Worm (Caenorhabditis elegans): Measurements from ENCODE around the gene ZK795.3.

The ZK795.3 gene

DNA sequence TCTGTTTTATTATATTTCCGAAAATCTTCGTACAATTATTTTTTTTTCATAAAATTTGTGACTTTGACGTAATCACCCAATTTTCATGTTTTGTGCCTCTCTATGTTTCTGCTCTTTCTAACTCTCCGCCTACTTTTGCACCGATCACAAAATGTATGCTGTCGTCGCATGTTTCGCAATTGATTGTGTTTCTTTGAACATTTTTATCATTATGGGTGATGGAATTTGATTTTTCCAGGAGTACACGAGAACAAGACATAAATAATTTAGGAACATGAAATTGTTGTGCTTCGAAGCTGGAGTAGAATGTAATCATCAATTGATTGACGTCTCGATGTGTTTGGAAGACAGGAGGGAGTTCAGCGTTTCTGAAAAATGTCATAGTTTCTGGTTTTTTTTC, 41.8 kb downstream of the ZK795.3 start (continued):
- TF ChIP-seq unc-62 (GFP tag; optimal IDR thresholded peaks at IDR 0.05 in 1 of 2) (peak in 1 of 2 experiments; percentile 32), unc-62 (tag; optimal IDR thresholded peaks at IDR 0.05) (no peak), lsy-2 (tag; optimal IDR thresholded peaks at IDR 0.05) (peak in 1 of 2 experiments; percentile 38)

DNA sequence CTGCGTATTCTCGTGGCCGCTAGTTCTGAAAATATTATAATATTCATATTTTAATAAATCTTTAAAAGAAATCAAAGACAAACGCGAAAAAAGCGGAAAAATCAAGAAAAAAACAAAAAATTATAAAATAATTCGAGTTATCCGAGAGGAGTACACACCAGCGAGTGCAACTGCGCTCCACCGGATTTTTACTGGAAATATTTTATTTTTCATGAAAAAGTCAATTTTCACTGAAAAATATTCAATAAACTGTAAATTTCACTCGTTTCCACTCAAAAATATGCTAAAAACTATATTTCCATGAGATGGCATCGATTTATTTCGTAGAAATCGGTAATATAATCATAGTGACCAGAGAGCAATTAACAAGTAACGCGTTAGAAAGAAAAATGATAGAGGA, 46.2 kb downstream of the ZK795.3 start, which contains the start of gene Y55D9A.2:
Y55D9A.2 (minus strand) TSS at position 31 of the 400 bp plus-strand sequence.
- TF ChIP-seq spr-1 (tag; optimal IDR thresholded peaks at IDR 0.05) (no peak), lsy-2 (tag; optimal IDR thresholded peaks at IDR 0.05) (peak in 1 of 2 experiments; percentile 64), lin-13 (GFP tag; optimal IDR thresholded peaks at IDR 0.05) (no peak), mxl-3 (GFP tag; optimal IDR thresholded peaks at IDR 0.05) (no peak), F10B5.3 (tag; optimal IDR thresholded peaks at IDR 0.05) (no peak), vab-7 (GFP tag; IDR thresholded peaks at IDR 0.05) (no peak), daf-16 (GFP tag; optimal IDR thresholded peaks at IDR 0.05) (no peak), daf-16 (tag; optimal IDR thresholded peaks at IDR 0.05) (peak; percentile 9), unc-130 (GFP tag; optimal IDR thresholded peaks at IDR 0.05) (peak; percentile 4), zip-11 (GFP tag; IDR thresholded peaks at IDR 0.05) (no peak), nhr-42 (GFP tag; IDR thresholded peaks at IDR 0.05) (no peak), T20F7.1 (GFP tag; optimal IDR thresholded peaks at IDR 0.05) (peak; percentile 60), tag-97 (GFP tag; IDR thresholded peaks at IDR 0.05) (no peak), dpl-1 (GFP tag; optimal IDR thresholded peaks at IDR 0.05) (peak; percentile 40), mep-1 (tag; optimal IDR thresholded peaks at IDR 0.05) (peak; percentile 2), ceh-20 (GFP tag; IDR thresholded peaks at IDR 0.05) (no peak), mes-2 (tag; optimal IDR thresholded peaks at IDR 0.05; ENCODE audit: poor library complexity, severe bottlenecking) (peak; percentile 70), nhr-77 (tag; optimal IDR thresholded peaks at IDR 0.05) (peak; percentile 22), unc-62 (GFP tag; optimal IDR thresholded peaks at IDR 0.05 in 1 of 2) (no peak), unc-62 (tag; optimal IDR thresholded peaks at IDR 0.05) (no peak), lin-38 (GFP tag; IDR thresholded peaks at IDR 0.05) (peak; percentile 90)

All from whole organism, L4 larva.